6 worm cellular contexts compared by ENCODE assay signal in genomic region chrIV:9668103-9668672, ce11.
TF ChIP-seq lines count a peak whose summit lies in the region.

No protein-coding gene starts in this region.

TF ChIP-seq in whole organism, L1 larva, 84 proteins besides CTCF, POLR2A, EP300 and RAD21 (continues in another document):
- TF ChIP-seq snu-23 (GFP tag; optimal IDR thresholded peaks at IDR 0.05; lab: Kevin White, UChicago) = peak; percentile 23
- peak; percentile 77 for TF ChIP-seq nhr-20 (tag; optimal IDR thresholded peaks at IDR 0.05; lab: Kevin White, UChicago)
- peak; percentile 10; the same call in 1 of the 2 replicates for TF ChIP-seq nhr-19 (GFP tag; conservative IDR thresholded peaks at IDR 0.05; lab: Robert Waterston, UW)
- no peak for TF ChIP-seq nhr-84 (tag; optimal IDR thresholded peaks at IDR 0.05; lab: Kevin White, UChicago)
- no peak for TF ChIP-seq zag-1 (tag; optimal IDR thresholded peaks at IDR 0.05; lab: Kevin White, UChicago)
- TF ChIP-seq dsc-1 (tag; optimal IDR thresholded peaks at IDR 0.05; lab: Kevin White, UChicago) = no peak
- peak; percentile 64 for TF ChIP-seq nhr-71 (tag; optimal IDR thresholded peaks at IDR 0.05; lab: Kevin White, UChicago)
- peak; percentile 65 for TF ChIP-seq elt-2 (tag; optimal IDR thresholded peaks at IDR 0.05; lab: Kevin White, UChicago)
- TF ChIP-seq nhr-12 (tag; optimal IDR thresholded peaks at IDR 0.05; lab: Kevin White, UChicago) = no peak
- TF ChIP-seq efl-1 (optimal IDR thresholded peaks at IDR 0.05; lab: Kevin White, UChicago) = no peak
- TF ChIP-seq efl-1 (GFP tag; optimal IDR thresholded peaks at IDR 0.05 in 1 of 2; lab: Kevin White, UChicago) = peak in 1 of 2 experiments; percentile 56
- peak; percentile 46 for TF ChIP-seq lin-14 (GFP tag; optimal IDR thresholded peaks at IDR 0.05; lab: Kevin White, UChicago)
- peak in 1 of 2 experiments; percentile 31 for TF ChIP-seq mdl-1 (tag; optimal IDR thresholded peaks at IDR 0.05; lab: Kevin White, UChicago)
- no peak for TF ChIP-seq ets-5 (GFP tag; IDR thresholded peaks at IDR 0.05; lab: Robert Waterston, UW)
- no peak for TF ChIP-seq nhr-85 (tag; lab: Kevin White, UChicago)

TF ChIP-seq in whole organism, L2 larva, 48 proteins besides CTCF, POLR2A, EP300 and RAD21 (continues in another document):
- no peak for TF ChIP-seq nhr-23 (tag; optimal IDR thresholded peaks at IDR 0.05; lab: Kevin White, UChicago)
- TF ChIP-seq sma-3 (GFP tag; optimal IDR thresholded peaks at IDR 0.05; lab: Kevin White, UChicago) = no peak
- no peak for TF ChIP-seq elt-1 (tag; optimal IDR thresholded peaks at IDR 0.05; lab: Kevin White, UChicago)
- TF ChIP-seq ztf-1 (GFP tag; conservative IDR thresholded peaks at IDR 0.05; lab: Robert Waterston, UW) = no peak
- TF ChIP-seq zag-1 (tag; optimal IDR thresholded peaks at IDR 0.05; lab: Kevin White, UChicago) = no peak
- TF ChIP-seq nhr-237 (tag; optimal IDR thresholded peaks at IDR 0.05; lab: Kevin White, UChicago) = no peak
- no peak for TF ChIP-seq skn-1 (tag; optimal IDR thresholded peaks at IDR 0.05; lab: Kevin White, UChicago)
- TF ChIP-seq unc-62 (GFP tag; optimal IDR thresholded peaks at IDR 0.05; lab: Kevin White, UChicago) = no peak
- TF ChIP-seq nhr-11 (tag; optimal IDR thresholded peaks at IDR 0.05; lab: Kevin White, UChicago) = no peak
- TF ChIP-seq nhr-10 (tag; optimal IDR thresholded peaks at IDR 0.05; lab: Kevin White, UChicago) = no peak
- TF ChIP-seq ztf-11 (tag; optimal IDR thresholded peaks at IDR 0.05; lab: Kevin White, UChicago) = no peak
- peak in 1 of 2 experiments; percentile 39 for TF ChIP-seq lsy-2 (tag; optimal IDR thresholded peaks at IDR 0.05; lab: Kevin White, UChicago)
- TF ChIP-seq F13H6.1 (tag; optimal IDR thresholded peaks at IDR 0.05; lab: Kevin White, UChicago) = peak; percentile 59
- peak; percentile 77 for TF ChIP-seq sma-9 (GFP tag; optimal IDR thresholded peaks at IDR 0.05; lab: Kevin White, UChicago)
- no peak for TF ChIP-seq sma-9 (tag; optimal IDR thresholded peaks at IDR 0.05; lab: Kevin White, UChicago)
- no peak for TF ChIP-seq nhr-21 (tag; optimal IDR thresholded peaks at IDR 0.05; lab: Kevin White, UChicago)
- no peak for TF ChIP-seq mbf-1 (tag; optimal IDR thresholded peaks at IDR 0.05; lab: Kevin White, UChicago)

TF ChIP-seq in whole organism, L3 larva, 47 proteins besides CTCF, POLR2A, EP300 and RAD21:
- peak; percentile 56 for TF ChIP-seq elt-2 (tag; optimal IDR thresholded peaks at IDR 0.05; lab: Kevin White, UChicago)
- no peak for TF ChIP-seq unc-62 (GFP tag; optimal IDR thresholded peaks at IDR 0.05; lab: Kevin White, UChicago)
- peak; percentile 60 for TF ChIP-seq pha-4 (tag; optimal IDR thresholded peaks at IDR 0.05; lab: Kevin White, UChicago)
- no peak for TF ChIP-seq tbx-2 (tag; optimal IDR thresholded peaks at IDR 0.05; lab: Kevin White, UChicago)
- peak; percentile 52 for TF ChIP-seq jun-1 (tag; optimal IDR thresholded peaks at IDR 0.05; lab: Kevin White, UChicago)
- TF ChIP-seq nfya-1 (tag; optimal IDR thresholded peaks at IDR 0.05; lab: Kevin White, UChicago; ENCODE audit: insufficient read depth) = peak; percentile 18
- no peak for TF ChIP-seq sea-2 (GFP tag; optimal IDR thresholded peaks at IDR 0.05; lab: Kevin White, UChicago)
- TF ChIP-seq skn-1 (tag; optimal IDR thresholded peaks at IDR 0.05; lab: Kevin White, UChicago) = no peak
- TF ChIP-seq unc-39 (tag; optimal IDR thresholded peaks at IDR 0.05; lab: Kevin White, UChicago) = no peak
- peak; percentile 82 for TF ChIP-seq pqm-1 (tag; optimal IDR thresholded peaks at IDR 0.05; lab: Kevin White, UChicago)
- no peak for TF ChIP-seq egl-5 (tag; optimal IDR thresholded peaks at IDR 0.05; lab: Kevin White, UChicago)
- TF ChIP-seq nhr-43 (tag; optimal IDR thresholded peaks at IDR 0.05; lab: Kevin White, UChicago; ENCODE audit: poor library complexity, severe bottlenecking) = no peak
TF ChIP-seq in whole organism, L3 larva: peak in this region for 5.

TF ChIP-seq in whole organism, L4 larva, 104 proteins besides CTCF, POLR2A, EP300 and RAD21 (continues in another document):
- TF ChIP-seq tra-1 (GFP tag; IDR thresholded peaks at IDR 0.05; lab: Robert Waterston, UW) (no peak), nhr-77 (tag; optimal IDR thresholded peaks at IDR 0.05; lab: Kevin White, UChicago) (peak; percentile 13), unc-39 (tag; optimal IDR thresholded peaks at IDR 0.05; lab: Kevin White, UChicago) (no peak), mdl-1 (tag; optimal IDR thresholded peaks at IDR 0.05; lab: Kevin White, UChicago) (peak in 1 of 2 experiments; percentile 38), sdz-12 (GFP tag; optimal IDR thresholded peaks at IDR 0.05; lab: Kevin White, UChicago) (no peak), mxl-2 (GFP tag; conservative IDR thresholded peaks at IDR 0.05; lab: Robert Waterston, UW) (no peak), dmd-6 (GFP tag; IDR thresholded peaks at IDR 0.05; lab: Robert Waterston, UW) (peak; percentile 57), dve-1 (tag; optimal IDR thresholded peaks at IDR 0.05; lab: Kevin White, UChicago; ENCODE audit: insufficient read depth) (peak; percentile 83), daf-16 (GFP tag; optimal IDR thresholded peaks at IDR 0.05; lab: Kevin White, UChicago) (no peak), daf-16 (tag; optimal IDR thresholded peaks at IDR 0.05; lab: Kevin White, UChicago) (peak; percentile 94), unc-62 (GFP tag; optimal IDR thresholded peaks at IDR 0.05 in 1 of 2; lab: Kevin White, UChicago) (peak in 1 of 2 experiments; percentile 83), unc-62 (tag; optimal IDR thresholded peaks at IDR 0.05; lab: Kevin White, UChicago) (no peak), mep-1 (tag; optimal IDR thresholded peaks at IDR 0.05; lab: Kevin White, UChicago) (peak; percentile 19), hlh-11 (tag; optimal IDR thresholded peaks at IDR 0.05; lab: Kevin White, UChicago) (peak; percentile 61), nhr-28 (tag; optimal IDR thresholded peaks at IDR 0.05; lab: Kevin White, UChicago) (peak; percentile 61), lsy-2 (tag; optimal IDR thresholded peaks at IDR 0.05; lab: Kevin White, UChicago) (peak in 1 of 2 experiments; percentile 20), tag-97 (GFP tag; IDR thresholded peaks at IDR 0.05; lab: Robert Waterston, UW) (no peak)

TF ChIP-seq in whole organism, late embryonic, 69 proteins besides CTCF, POLR2A, EP300 and RAD21:
- TF ChIP-seq ceh-30 (tag; optimal IDR thresholded peaks at IDR 0.05; lab: Kevin White, UChicago) (no peak), lin-11 (tag; optimal IDR thresholded peaks at IDR 0.05; lab: Kevin White, UChicago) (no peak), hlh-30 (tag; optimal IDR thresholded peaks at IDR 0.05; lab: Kevin White, UChicago; ENCODE audit: insufficient read depth) (peak; percentile 7), hlh-8 (tag; optimal IDR thresholded peaks at IDR 0.05; lab: Kevin White, UChicago) (no peak), elt-2 (tag; optimal IDR thresholded peaks at IDR 0.05; lab: Kevin White, UChicago) (no peak), madf-2 (tag; optimal IDR thresholded peaks at IDR 0.05; lab: Kevin White, UChicago) (no peak)

TF ChIP-seq in whole organism, young adult, 124 proteins besides CTCF, POLR2A, EP300 and RAD21:
- TF ChIP-seq nhr-80 (tag; optimal IDR thresholded peaks at IDR 0.05; lab: Kevin White, UChicago) (peak; percentile 46), rpc-1 (optimal IDR thresholded peaks at IDR 0.05; lab: Kevin White, UChicago) (no peak), rpc-1 (tag; optimal IDR thresholded peaks at IDR 0.05; lab: Kevin White, UChicago) (no peak), lin-35 (GFP tag; optimal IDR thresholded peaks at IDR 0.05; lab: Kevin White, UChicago) (peak in 1 of 3 experiments; percentile 18), cebp-1 (GFP tag; IDR thresholded peaks at IDR 0.05; lab: Robert Waterston, UW) (no peak), cebp-1 (tag; optimal IDR thresholded peaks at IDR 0.05; lab: Kevin White, UChicago) (peak; percentile 18), madf-8 (GFP tag; conservative IDR thresholded peaks at IDR 0.05; lab: Robert Waterston, UW) (no peak), pha-4 (tag; optimal IDR thresholded peaks at IDR 0.05; lab: Kevin White, UChicago) (peak; percentile 79)
